Fruit fly (Drosophila melanogaster): ENCODE measurements around the gene CG9399.
A peak's percentile ranks its signal among the peaks of the same experiment; 100 is the strongest.

CG9399 gene

dm6 chr3R:9534595-9535217 is 39.3 kb downstream of the CG9399 start:
- TF ChIP-seq CG4360 (GFP tag; IDR thresholded peaks at IDR 0.05) (peak; percentile 69), Ets65A (GFP tag) (peak; percentile 55), sqz (GFP tag; optimal IDR thresholded peaks at IDR 0.05) (peak; percentile 11), corto (GFP tag; optimal IDR thresholded peaks at IDR 0.05) (peak; percentile 9), hkb (optimal IDR thresholded peaks at IDR 0.05) (no peak), hkb (GFP tag; IDR thresholded peaks at IDR 0.05) (0 out of 2 replicates have a peak, but pooled peaks have one; percentile 10), CG17361 (GFP tag; IDR thresholded peaks at IDR 0.05) (no peak), E2f1 (GFP tag; IDR thresholded peaks at IDR 0.05) (no peak), CrebB (tag; optimal IDR thresholded peaks at IDR 0.05) (no peak), Trl (optimal IDR thresholded peaks at IDR 0.05) (peak; percentile 78 to 91), Trl (GFP tag; optimal IDR thresholded peaks at IDR 0.05) (no peak), CG18764 (GFP tag; optimal IDR thresholded peaks at IDR 0.05) (no peak), Hr78 (GFP tag; optimal IDR thresholded peaks at IDR 0.05) (peak in 1 of 2 experiments; percentile 61), CG6175 (GFP tag; IDR thresholded peaks at IDR 0.05) (peak; percentile 74; the same call in 2 of the 3 replicates), Drgx (GFP tag; IDR thresholded peaks at IDR 0.05) (0 out of 2 replicates have a peak, but pooled peaks have one; percentile 9), sr (GFP tag; IDR thresholded peaks at IDR 0.05) (peak; percentile 81), chinmo (GFP tag; IDR thresholded peaks at IDR 0.05; ENCODE audit: partially characterized antibody) (peak; percentile 91; the same call in 2 of the 4 replicates), yki (optimal IDR thresholded peaks at IDR 0.05) (peak; percentile 57), CG10959 (GFP tag; IDR thresholded peaks at IDR 0.05) (0 out of 2 replicates have a peak, but pooled peaks have one; percentile 5), nom (GFP tag; optimal IDR thresholded peaks at IDR 0.05) (peak; percentile 27), CG17385 (GFP tag; optimal IDR thresholded peaks at IDR 0.05) (peak; percentile 47), ftz-f1 (GFP tag; optimal IDR thresholded peaks at IDR 0.05) (peak; percentile 52)

dm6 chr3R:9534125-9534496 is 39.9 kb downstream of the CG9399 start:
- TF ChIP-seq zfh1 (GFP tag; IDR thresholded peaks at IDR 0.05) (peak; percentile 91), CrebB (tag; optimal IDR thresholded peaks at IDR 0.05) (peak; percentile 89), CG7963 (GFP tag; IDR thresholded peaks at IDR 0.05; ENCODE audit: partially characterized antibody) (no peak), nmo (GFP tag; optimal IDR thresholded peaks at IDR 0.05) (peak; percentile 96), trh (GFP tag; optimal IDR thresholded peaks at IDR 0.05) (peak; percentile 80), tin (GFP tag; optimal IDR thresholded peaks at IDR 0.05) (peak; percentile 90), Spps (tag; optimal IDR thresholded peaks at IDR 0.05) (peak; percentile 88), E2f1 (GFP tag; IDR thresholded peaks at IDR 0.05) (peak; percentile 91), CG9437 (GFP tag; optimal IDR thresholded peaks at IDR 0.05) (peak; percentile 90), onecut (GFP tag; IDR thresholded peaks at IDR 0.05) (peak; percentile 75), lab (GFP tag; optimal IDR thresholded peaks at IDR 0.05) (peak; percentile 93), Kr (GFP tag; optimal IDR thresholded peaks at IDR 0.05) (no peak), peb (GFP tag; IDR thresholded peaks at IDR 0.05) (peak; percentile 82), CG10209 (GFP tag; optimal IDR thresholded peaks at IDR 0.05) (peak; percentile 87), slbo (GFP tag; IDR thresholded peaks at IDR 0.05) (peak; percentile 93), jing (GFP tag; optimal IDR thresholded peaks at IDR 0.05) (peak; percentile 86), Ptx1 (GFP tag; IDR thresholded peaks at IDR 0.05) (peak; percentile 92), CG1529 (GFP tag; optimal IDR thresholded peaks at IDR 0.05) (peak; percentile 95), cad (GFP tag; optimal IDR thresholded peaks at IDR 0.05) (no peak), CG6791 (GFP tag; IDR thresholded peaks at IDR 0.05; ENCODE audit: partially characterized antibody) (no peak), CG13424 (tag; optimal IDR thresholded peaks at IDR 0.05) (peak; percentile 95), CG10321 (GFP tag; IDR thresholded peaks at IDR 0.05) (peak; percentile 59), MTF-1 (GFP tag; optimal IDR thresholded peaks at IDR 0.05; ENCODE audit: borderline replicate concordance) (peak; percentile 87), Awh (GFP tag; IDR thresholded peaks at IDR 0.05) (peak; percentile 93), Atf3 (GFP tag; optimal IDR thresholded peaks at IDR 0.05) (peak; percentile 94), h (optimal IDR thresholded peaks at IDR 0.05) (no peak), Sin3A (optimal IDR thresholded peaks at IDR 0.05) (no peak), CG1832 (GFP tag; optimal IDR thresholded peaks at IDR 0.05) (no peak), Ravus (GFP tag; IDR thresholded peaks at IDR 0.05) (peak; percentile 56), Vsx1 (GFP tag; optimal IDR thresholded peaks at IDR 0.05) (peak; percentile 72), CG9932 (GFP tag; IDR thresholded peaks at IDR 0.05) (no peak; the same call in 1 of the 2 replicates), rib (GFP tag; IDR thresholded peaks at IDR 0.05) (peak; percentile 53; the same call in 1 of the 2 replicates)

Data from whole organism, embryonic.